Fruit fly (Drosophila melanogaster) whole organism, larva: ENCODE data around the gene Hr4.
A peak's percentile ranks its signal among the peaks of the same experiment; 100 is the strongest.

ENCODE experiments used
- noc ChIP-seq: fragments of 200-800 bp; sonication (Bioruptor generic); optimal IDR thresholded peaks from 3 replicates; lab custom pipeline; 2019; ENCODE audit warnings: missing biosample characterization, mild to moderate bottlenecking, missing genetic modification characterization, moderate library complexity

The Hr4 gene

DNA sequence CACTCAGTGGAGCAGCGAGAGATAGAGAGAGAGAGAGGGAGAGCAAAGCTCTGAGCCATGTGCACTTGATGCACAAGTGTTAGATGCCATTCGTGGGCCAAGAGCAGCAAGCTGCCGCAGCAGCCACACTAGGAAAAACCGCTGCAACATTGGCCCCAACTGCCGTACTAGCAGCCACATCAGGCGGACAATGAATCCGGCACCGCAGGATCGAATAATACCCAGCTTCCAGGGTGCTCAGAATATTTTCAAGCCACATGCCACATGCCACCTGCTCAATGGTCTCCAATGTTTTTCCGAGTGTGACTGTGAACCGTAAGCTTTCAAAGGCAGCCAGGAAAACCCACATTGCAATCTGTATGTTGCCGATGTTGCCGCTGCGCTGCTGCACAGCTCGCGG lies 46.9 kb downstream of the Hr4 start:
- no peak for TF ChIP-seq noc (tag; lab: Kevin White, UChicago)

DNA sequence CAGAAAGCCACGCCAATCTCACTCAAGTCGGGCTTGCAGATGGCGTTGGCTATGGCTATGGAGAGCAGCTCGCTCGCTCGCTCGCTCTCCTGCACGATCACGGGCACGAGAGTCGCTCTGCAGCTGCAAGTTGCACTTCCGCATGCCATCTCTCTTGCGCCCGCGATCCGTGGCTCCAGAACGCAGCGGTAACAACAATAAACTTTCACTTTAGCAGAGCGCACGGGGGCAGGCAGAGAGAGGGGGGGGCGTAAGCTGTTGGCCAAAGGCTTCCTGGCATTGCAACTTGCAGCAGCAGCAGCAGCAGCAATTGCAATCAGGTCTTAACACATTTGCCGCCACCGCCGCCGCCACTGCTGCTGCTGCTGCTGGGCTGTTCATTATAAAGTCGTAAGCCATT lies 48.2 kb downstream of the Hr4 start:
- TF ChIP-seq noc (tag; lab: Kevin White, UChicago) = no peak

- TF ChIP-seq noc (tag; lab: Kevin White, UChicago) = no peak
Observed at dm6 chrX:1991843-1992242, 50.1 kb downstream of the Hr4 start.

dm6 chrX:1994184-1994583 lies 52.4 kb downstream of the Hr4 start:
- no peak for TF ChIP-seq noc (tag; lab: Kevin White, UChicago)

DNA sequence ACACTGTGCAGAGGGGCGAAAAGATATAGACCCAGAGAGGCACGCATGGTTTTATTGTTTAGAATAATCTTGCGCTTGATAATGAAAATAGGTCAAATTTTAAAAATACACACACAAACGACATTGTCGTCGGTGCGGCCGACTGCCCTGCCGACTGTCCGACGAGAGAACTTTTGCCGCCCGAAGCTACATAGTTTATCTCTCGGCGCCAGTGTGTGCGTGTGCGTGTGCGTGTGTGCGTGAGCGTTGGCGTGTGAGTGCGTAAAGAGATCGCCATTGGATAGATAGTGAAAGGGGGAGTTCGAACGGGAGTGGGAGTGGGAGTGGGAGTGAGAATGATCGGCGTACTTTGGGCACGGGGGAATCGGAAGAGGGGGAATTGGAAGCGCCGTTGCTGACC lies 53.9 kb downstream of the Hr4 start:
- peak; percentile 24 for TF ChIP-seq noc (tag; lab: Kevin White, UChicago)

- no peak for TF ChIP-seq noc (tag; lab: Kevin White, UChicago)
Observed at dm6 chrX:2001057-2001456, 59.3 kb downstream of the Hr4 start.

- no peak for TF ChIP-seq noc (tag; lab: Kevin White, UChicago)
Observed at dm6 chrX:2004114-2004513, 62.4 kb downstream of the Hr4 start.

- TF ChIP-seq noc (tag; lab: Kevin White, UChicago) = no peak
Observed at dm6 chrX:2005840-2006239, 64.1 kb downstream of the Hr4 start.

DNA sequence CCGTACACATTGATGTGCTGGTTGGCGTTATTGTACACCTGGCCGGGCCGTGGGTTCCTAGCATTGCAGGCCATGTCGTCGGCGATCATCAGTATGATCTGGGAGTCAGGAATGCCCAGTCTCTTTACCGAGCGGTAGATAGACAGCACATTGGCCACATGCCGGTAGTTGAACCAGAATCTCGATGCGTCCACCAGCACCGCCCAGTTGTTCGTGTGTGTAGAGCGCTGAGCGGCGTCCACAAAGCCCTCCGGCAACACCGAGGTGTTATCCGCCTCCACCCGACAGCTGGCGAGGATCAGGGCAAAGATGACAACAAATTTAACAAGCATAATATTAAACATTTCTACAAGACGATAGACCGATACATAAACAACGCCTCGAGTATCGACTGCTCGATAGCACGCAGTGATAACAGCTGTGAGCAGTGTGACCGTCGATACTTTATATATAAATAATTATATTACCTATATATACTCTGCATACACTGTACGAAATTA lies 67.3 kb downstream of the Hr4 start, which contains the start of gene PIG-K:
PIG-K (minus strand) TSS at position 412 of the 500 bp plus-strand sequence.
- no peak for TF ChIP-seq noc (tag; lab: Kevin White, UChicago)

- peak; percentile 46 for TF ChIP-seq noc (tag; lab: Kevin White, UChicago)
Observed at dm6 chrX:2009453-2010009, 67.8 kb downstream of the Hr4 start.

DNA sequence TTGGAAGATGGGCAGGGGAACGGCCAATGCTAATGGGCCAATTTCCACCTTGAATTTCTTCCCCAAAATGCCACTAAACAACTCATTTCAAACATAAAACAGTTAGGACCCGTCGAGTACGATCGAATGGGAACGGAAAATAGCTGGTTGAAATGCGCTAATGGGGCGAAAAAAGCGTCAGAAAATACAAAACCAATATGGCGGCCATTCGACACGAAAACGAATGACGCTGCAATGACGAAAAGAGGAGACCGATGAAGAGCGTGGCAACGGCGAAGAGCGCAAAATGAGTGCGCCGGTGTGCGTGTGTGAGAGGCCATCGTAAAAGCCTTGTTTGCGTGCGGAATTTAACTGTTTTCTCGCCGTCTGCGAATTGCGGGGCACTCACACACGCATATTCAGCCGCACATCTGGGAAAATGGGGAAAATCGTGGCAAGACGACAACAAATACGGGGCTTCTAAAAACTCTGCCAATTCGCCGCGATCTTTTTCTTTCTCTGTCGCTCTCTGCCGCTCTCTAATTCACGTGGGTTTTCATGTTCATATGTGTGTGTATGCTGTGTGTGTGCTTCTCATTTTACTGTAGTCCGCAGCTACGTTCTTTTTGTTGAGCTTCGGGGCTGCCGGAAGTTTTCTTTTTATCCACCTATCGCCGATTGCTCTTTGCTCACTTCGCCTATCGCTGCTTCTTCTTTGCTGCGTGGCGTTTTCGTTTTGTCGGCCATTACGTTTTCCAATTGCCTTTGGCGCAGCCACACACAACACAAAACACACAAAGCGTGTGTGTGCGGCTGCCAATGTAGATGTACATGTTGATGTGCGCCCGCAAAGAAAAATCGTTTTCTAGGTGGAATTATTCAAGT lies 68.5 kb downstream of the Hr4 start, which contains the start of gene east:
east (plus strand) TSS at position 851 of the 864 bp plus-strand sequence.
- TF ChIP-seq noc (tag; lab: Kevin White, UChicago) = no peak

DNA sequence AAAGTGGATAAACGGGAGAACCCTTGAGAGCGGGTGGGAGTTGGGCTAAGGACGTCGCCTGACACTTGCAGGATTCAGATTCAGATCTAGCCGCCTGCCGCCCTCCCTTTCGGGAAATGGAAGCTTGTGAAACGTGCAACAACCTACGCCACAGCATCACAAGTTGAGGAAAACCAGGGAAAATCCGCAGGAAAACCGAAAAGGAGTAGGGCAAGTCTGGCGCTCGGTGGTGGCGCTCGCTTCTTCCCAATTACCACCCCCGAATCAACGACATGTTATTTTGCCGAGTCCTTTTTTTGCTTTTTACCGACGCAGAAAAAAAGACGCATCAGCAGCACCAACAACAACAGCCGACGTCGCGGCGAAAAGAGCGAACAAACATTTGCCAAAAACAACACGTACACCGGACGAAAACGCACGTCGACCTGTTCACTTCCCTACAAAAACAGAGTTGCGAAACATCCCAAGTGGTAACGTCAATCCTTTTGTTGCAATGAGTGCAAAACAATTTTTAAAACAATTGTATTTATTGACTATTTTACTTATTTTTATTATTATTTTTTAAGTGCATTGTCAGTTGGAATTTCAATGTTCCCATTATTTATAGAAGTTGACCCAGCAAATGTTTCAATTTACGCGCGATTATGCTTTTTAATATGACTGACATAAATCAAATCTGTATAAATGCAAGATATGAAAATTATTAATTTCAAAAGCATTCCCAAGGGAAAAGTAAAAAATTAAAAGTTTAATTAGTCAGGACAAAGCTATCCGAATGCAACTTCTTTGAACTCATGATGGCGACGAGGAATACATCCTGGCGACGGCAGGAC lies 69.8 kb downstream of the Hr4 start:
- TF ChIP-seq noc (tag; lab: Kevin White, UChicago) = no peak

DNA sequence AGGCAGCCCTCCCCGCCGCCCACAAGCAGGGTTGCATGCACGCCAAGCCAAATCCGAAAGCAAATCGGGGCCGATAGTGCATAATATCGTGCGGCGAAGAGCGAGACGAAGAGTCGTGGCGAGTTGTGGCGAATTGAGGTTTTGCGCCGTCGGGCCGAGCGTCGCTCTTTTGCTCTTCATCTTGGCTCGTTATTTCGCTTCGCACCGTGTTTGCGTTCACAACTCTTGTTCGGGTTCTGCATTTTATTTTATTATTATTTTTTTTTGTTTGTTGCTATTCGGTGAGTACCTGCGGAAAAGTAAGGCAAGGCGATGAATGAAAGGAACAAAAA lies 70.3 kb downstream of the Hr4 start:
- TF ChIP-seq noc (tag; lab: Kevin White, UChicago) = no peak

dm6 chrX:2012837-2013236 lies 71.1 kb downstream of the Hr4 start:
- peak; percentile 80 for TF ChIP-seq noc (tag; lab: Kevin White, UChicago)

- no peak for TF ChIP-seq noc (tag; lab: Kevin White, UChicago)
Observed at dm6 chrX:2013365-2013764, 71.6 kb downstream of the Hr4 start.

- TF ChIP-seq noc (tag; lab: Kevin White, UChicago) = no peak
Observed at dm6 chrX:2024819-2025218, 83.1 kb downstream of the Hr4 start.
